Worm (Caenorhabditis elegans) whole organism, midembryonic: ENCODE data around the gene fbxa-111.

Experiments
- T22C8.4 ChIP-seq: fragments of 200-800 bp; sonication (Bioruptor generic); IDR thresholded peaks from 2 replicates; pipeline ENCODE4 v1.3.6; 2022; ENCODE audit warnings: missing genetic modification characterization, missing compliant biosample characterization
- cog-1 ChIP-seq: sonication (generic microtip); optimal IDR thresholded peaks from 2 replicates; lab custom pipeline; 2016; ENCODE audit warnings: missing genetic modification characterization, missing compliant biosample characterization
- flt-1 ChIP-seq: fragments of 200-800 bp; sonication (Bioruptor generic); IDR thresholded peaks from 2 replicates; pipeline ENCODE4 v1.3.6; 2022; ENCODE audit warnings: missing genetic modification characterization, missing compliant biosample characterization
- klf-2 ChIP-seq: fragments of 200-800 bp; sonication (Bioruptor generic); conservative IDR thresholded peaks from 2 replicates; pipeline ENCODE4 v1.3.6; 2022; ENCODE audit warnings: missing genetic modification reagents, missing genetic modification characterization, missing compliant biosample characterization
- med-1 ChIP-seq: sonication (generic microtip); optimal IDR thresholded peaks from 2 replicates; lab custom pipeline; 2017; ENCODE audit warnings: missing genetic modification characterization, mild to moderate bottlenecking, missing compliant biosample characterization, antibody characterized with exemption, missing genetic modification reagents; ENCODE audit not compliant: insufficient read depth
- ref-1 ChIP-seq: fragments of 200-800 bp; sonication (Bioruptor generic); conservative IDR thresholded peaks from 2 replicates; pipeline ENCODE4 v1.3.6; 2022; ENCODE audit warnings: missing genetic modification reagents, missing genetic modification characterization, missing compliant biosample characterization
- tab-1 ChIP-seq: fragments of 200-800 bp; sonication (Bioruptor generic); IDR thresholded peaks from 2 replicates; pipeline ENCODE4 v1.3.6; 2022; ENCODE audit warnings: missing genetic modification characterization, missing compliant biosample characterization
- ztf-23 ChIP-seq: fragments of 200-800 bp; sonication (Bioruptor generic); IDR thresholded peaks from 2 replicates; pipeline ENCODE4 v1.3.6; 2022; ENCODE audit warnings: missing genetic modification reagents, missing genetic modification characterization, missing compliant biosample characterization
- ztf-29 ChIP-seq: fragments of 200-800 bp; sonication (Bioruptor generic); IDR thresholded peaks from 2 replicates; pipeline ENCODE4 v1.3.6; 2022; ENCODE audit warnings: missing genetic modification reagents, missing genetic modification characterization, missing compliant biosample characterization

Gene fbxa-111

DNA sequence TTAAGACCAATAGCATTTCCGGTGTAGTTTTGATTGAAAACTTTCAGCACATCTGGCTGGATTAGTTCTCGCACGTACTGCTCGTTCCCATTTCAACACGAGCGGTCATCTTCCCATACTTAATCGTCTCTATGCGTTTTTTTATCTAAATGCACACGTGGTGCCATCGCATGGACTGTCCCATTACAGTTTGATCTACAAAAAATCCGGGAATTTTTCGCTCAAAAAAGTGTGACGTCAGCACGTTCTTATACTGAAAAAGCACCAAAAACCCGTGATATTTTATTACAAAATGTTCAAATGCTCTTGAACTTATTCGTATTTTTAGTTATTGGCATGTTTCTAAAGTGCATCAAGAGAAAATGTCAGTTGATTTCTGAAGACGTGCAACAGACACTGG lies 27.6 kb downstream of the fbxa-111 start, which contains the start of gene Y102A5C.4:
Y102A5C.4 (plus strand) TSS at position 301 of the 400 bp plus-strand sequence.
- TF ChIP-seq cog-1 (tag; lab: Kevin White, UChicago) (no peak), med-1 (no peak), T22C8.4 (GFP tag; lab: Robert Waterston, UW) (no peak), ref-1 (GFP tag; lab: Robert Waterston, UW) (no peak), ztf-29 (GFP tag; lab: Robert Waterston, UW) (no peak), flt-1 (GFP tag; lab: Robert Waterston, UW) (no peak), ztf-23 (GFP tag; lab: Robert Waterston, UW) (no peak)

DNA sequence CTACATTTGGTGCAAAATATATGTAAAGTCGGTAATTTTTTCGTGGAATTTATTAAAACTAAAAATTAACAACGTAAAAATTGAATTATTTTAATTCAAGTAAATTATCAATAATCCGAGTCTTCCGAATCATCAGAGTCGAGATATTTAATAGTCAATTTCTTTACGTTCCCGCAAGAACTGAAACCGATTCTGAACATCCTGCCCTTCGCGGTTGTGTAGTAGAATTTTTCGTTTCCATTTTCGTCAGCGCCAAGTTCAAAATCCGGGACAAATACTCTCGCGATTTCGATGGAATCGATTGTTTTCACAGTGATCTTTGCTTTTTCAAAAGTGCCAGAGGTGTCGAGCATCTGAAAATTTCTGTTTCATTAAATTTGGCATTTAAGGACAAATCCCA lies 29.8 kb downstream of the fbxa-111 start:
- TF ChIP-seq klf-2 (GFP tag; lab: Robert Waterston, UW) (no peak), med-1 (no peak), ztf-29 (GFP tag; lab: Robert Waterston, UW) (no peak), cog-1 (tag; lab: Kevin White, UChicago) (no peak), flt-1 (GFP tag; lab: Robert Waterston, UW) (no peak), ztf-23 (GFP tag; lab: Robert Waterston, UW) (no peak), ref-1 (GFP tag; lab: Robert Waterston, UW) (no peak), T22C8.4 (GFP tag; lab: Robert Waterston, UW) (no peak), tab-1 (no peak)

DNA sequence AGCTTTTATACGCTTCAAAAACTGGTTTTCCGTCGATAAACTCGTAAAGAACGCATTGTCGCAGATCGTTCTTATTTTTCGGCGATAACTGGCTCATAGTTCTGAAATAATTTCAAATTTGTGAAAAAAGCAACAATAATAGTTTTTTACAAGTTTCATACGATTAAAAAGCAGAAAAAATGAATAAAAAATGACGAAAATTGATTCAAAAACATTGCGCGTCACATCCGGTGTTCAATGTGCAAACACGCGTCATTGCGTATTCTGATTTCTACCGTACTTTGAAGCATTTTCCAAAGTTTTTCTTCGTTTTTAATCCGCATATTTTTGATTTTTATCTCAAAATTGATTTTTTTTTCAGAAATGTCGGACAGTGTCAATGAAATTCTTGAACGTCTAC lies 31.1 kb downstream of the fbxa-111 start, which contains the start of the genes fbxa-206 and Y102A5C.2:
fbxa-206 (minus strand) TSS at position 101 of the 400 bp plus-strand sequence.
Y102A5C.2 (plus strand) TSS at position 354 of the 400 bp plus-strand sequence.
- no peak for TF ChIP-seq tab-1
- TF ChIP-seq ztf-23 (GFP tag; lab: Robert Waterston, UW) = no peak
- TF ChIP-seq cog-1 (tag; lab: Kevin White, UChicago) = no peak
- no peak for TF ChIP-seq ref-1 (GFP tag; lab: Robert Waterston, UW)

DNA sequence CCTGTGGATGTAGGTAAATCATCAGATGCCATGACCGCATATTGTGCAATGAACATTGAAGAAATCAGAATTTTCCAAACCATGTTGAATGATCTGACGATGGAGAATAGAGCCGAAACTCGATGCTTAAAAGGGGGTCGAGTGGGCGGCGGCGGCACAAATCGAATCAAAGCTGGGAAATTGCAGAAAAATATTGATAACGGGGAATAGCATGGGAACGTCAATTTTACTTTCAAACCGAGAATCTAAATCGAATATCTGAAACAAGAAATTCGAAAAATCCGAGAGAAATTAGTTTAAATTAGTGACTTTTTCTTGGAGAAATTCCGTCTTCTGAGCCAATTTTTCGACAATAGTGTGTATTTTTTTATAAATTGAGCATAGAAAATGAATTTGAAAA lies 33.4 kb downstream of the fbxa-111 start, which contains the start of gene F09C6.10:
F09C6.10 (minus strand) TSS at position 101 of the 400 bp plus-strand sequence.
- TF ChIP-seq cog-1 (tag; lab: Kevin White, UChicago) (no peak), T22C8.4 (GFP tag; lab: Robert Waterston, UW) (no peak), ztf-29 (GFP tag; lab: Robert Waterston, UW) (no peak), klf-2 (GFP tag; lab: Robert Waterston, UW) (no peak), ztf-23 (GFP tag; lab: Robert Waterston, UW) (no peak), med-1 (no peak), flt-1 (GFP tag; lab: Robert Waterston, UW) (no peak), ref-1 (GFP tag; lab: Robert Waterston, UW) (no peak), tab-1 (no peak)

DNA sequence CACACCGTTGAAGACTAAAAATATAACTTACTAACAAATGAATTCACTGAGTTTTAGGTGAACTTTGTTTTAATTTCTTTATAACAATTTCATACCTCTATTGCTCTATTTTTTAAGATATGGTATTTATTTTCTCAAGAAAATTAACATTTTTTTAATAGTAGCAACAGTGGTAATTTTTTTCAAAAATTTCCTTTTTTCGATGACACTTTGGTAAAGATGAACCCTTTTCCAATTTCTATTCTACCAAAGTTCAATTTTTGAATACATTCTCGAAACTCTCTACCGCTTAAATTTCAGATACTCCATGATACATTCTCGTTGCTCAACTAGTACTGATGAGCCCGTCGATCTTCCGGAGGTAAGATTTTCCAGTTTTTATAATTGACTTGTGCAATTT lies 37.6 kb downstream of the fbxa-111 start, which contains the start of gene nhr-116:
nhr-116 (plus strand) TSS at position 301 of the 400 bp plus-strand sequence.
- TF ChIP-seq klf-2 (GFP tag; lab: Robert Waterston, UW) (no peak), ztf-23 (GFP tag; lab: Robert Waterston, UW) (no peak), T22C8.4 (GFP tag; lab: Robert Waterston, UW) (no peak), ref-1 (GFP tag; lab: Robert Waterston, UW) (no peak), med-1 (no peak), ztf-29 (GFP tag; lab: Robert Waterston, UW) (no peak), tab-1 (no peak), flt-1 (GFP tag; lab: Robert Waterston, UW) (no peak), cog-1 (tag; lab: Kevin White, UChicago) (no peak)

DNA sequence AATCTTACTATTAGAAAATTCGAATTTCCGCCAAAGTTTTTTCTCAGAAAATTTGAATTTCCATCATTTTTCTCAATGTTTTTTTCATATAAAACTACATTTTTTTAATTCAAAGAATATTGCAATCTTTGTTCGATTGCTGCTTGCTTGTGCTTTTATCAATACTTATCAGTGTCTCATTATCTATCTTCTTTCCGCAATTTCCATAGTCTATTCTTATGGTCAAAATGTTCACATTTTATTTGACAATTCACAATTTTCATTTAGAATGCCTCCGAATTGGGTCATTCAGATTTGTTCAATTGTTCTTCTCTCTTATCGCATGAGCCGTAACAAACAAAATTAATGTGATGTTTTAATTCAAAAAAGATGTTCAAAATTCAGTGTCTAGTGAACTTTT lies 38.2 kb downstream of the fbxa-111 start:
- TF ChIP-seq ztf-23 (GFP tag; lab: Robert Waterston, UW) = no peak
- TF ChIP-seq klf-2 (GFP tag; lab: Robert Waterston, UW) = no peak
- no peak for TF ChIP-seq T22C8.4 (GFP tag; lab: Robert Waterston, UW)
- no peak for TF ChIP-seq ref-1 (GFP tag; lab: Robert Waterston, UW)
- no peak for TF ChIP-seq ztf-29 (GFP tag; lab: Robert Waterston, UW)
- TF ChIP-seq flt-1 (GFP tag; lab: Robert Waterston, UW) = no peak
- TF ChIP-seq tab-1 = no peak
- TF ChIP-seq cog-1 (tag; lab: Kevin White, UChicago) = no peak
- no peak for TF ChIP-seq med-1

DNA sequence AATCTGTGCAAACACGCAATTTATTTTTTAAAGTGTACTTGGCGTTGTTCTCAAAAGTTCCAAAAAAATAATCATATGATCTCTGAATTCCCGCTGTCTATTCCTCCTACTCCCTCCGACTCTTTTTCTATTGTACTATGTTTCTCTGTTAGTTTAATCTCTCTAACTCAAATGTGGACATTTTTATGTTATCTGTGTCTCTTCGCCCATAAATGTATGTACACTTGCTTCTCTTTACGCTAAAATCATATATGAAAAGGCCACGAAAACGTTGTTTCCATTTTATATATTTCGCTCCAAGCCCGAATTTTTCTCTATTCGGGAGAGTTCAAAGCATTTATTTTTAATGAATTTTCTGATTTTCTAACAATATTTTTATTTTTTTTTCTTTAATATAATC lies 38.6 kb downstream of the fbxa-111 start:
- TF ChIP-seq ref-1 (GFP tag; lab: Robert Waterston, UW) (no peak), klf-2 (GFP tag; lab: Robert Waterston, UW) (no peak), tab-1 (no peak)

DNA sequence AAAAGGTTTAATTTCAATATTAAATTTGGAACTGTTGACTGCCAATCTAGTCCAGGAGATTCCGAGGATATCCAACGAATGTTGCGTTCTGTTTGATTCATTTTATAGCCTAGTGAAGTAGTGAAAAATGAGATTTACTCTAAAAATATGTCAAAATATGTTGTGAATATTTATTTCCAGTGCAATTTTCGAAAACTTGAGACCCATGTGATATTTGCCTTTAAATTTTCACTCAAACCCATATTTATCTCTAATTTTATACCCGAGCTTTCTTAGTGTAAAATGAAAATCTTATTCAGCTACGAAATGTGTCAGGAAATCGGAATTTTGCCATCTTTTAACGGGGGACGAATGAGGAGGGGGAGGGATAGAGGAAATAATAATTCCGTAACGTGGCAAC lies 39.6 kb downstream of the fbxa-111 start, which contains the start of gene F09C6.16:
F09C6.16 (minus strand) TSS at position 101 of the 400 bp plus-strand sequence.
- TF ChIP-seq ref-1 (GFP tag; lab: Robert Waterston, UW) (no peak), ztf-29 (GFP tag; lab: Robert Waterston, UW) (no peak), T22C8.4 (GFP tag; lab: Robert Waterston, UW) (no peak), med-1 (no peak), ztf-23 (GFP tag; lab: Robert Waterston, UW) (no peak), klf-2 (GFP tag; lab: Robert Waterston, UW) (no peak), flt-1 (GFP tag; lab: Robert Waterston, UW) (no peak)

DNA sequence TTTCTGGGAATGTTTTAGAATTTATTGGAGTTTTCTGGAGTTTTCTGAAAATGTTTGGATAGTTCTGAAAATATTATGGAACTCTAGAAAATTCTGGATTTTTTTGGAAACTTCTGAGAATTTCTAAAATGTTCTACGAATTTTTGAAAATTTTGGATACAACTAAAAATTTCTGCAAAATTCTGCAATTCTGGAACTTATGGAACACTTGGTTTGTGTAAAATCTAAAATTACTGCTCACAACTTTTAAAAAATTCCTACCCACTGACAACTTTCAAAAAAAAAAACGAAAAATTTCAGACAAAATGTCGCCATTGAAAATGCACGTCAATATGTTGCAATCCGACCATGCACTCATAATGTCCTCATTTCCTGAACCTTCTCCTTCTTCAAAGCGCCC lies 44.9 kb downstream of the fbxa-111 start, which contains the start of gene nhr-262:
nhr-262 (plus strand) TSS at position 301 of the 400 bp plus-strand sequence.
- TF ChIP-seq tab-1 (no peak), ztf-29 (GFP tag; lab: Robert Waterston, UW) (no peak), med-1 (no peak), cog-1 (tag; lab: Kevin White, UChicago) (no peak), ref-1 (GFP tag; lab: Robert Waterston, UW) (no peak), T22C8.4 (GFP tag; lab: Robert Waterston, UW) (no peak), ztf-23 (GFP tag; lab: Robert Waterston, UW) (no peak), flt-1 (GFP tag; lab: Robert Waterston, UW) (no peak), klf-2 (GFP tag; lab: Robert Waterston, UW) (no peak)

DNA sequence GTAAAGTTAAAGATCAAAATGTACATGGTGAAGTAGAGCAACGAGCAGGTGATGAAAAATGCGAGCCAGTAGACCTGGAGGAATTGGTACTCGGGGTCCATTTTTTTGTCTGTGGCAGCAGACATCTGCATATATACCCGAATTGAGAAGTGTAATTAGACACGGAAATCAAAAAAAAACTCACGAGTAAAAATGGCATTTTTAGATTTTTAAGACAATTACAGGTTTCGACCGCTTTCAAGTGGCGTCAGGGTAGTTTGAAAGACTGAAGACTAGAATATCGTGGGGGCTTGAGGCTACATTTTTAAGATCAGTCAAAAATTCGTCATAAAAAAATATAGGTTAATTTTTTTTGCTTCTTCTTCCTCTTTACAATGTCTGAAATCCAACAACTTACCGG lies 46.8 kb downstream of the fbxa-111 start, which contains the start of gene srd-68:
srd-68 (minus strand) TSS at position 101 of the 400 bp plus-strand sequence.
- no peak for TF ChIP-seq flt-1 (GFP tag; lab: Robert Waterston, UW)
- TF ChIP-seq ztf-29 (GFP tag; lab: Robert Waterston, UW) = no peak
- TF ChIP-seq ztf-23 (GFP tag; lab: Robert Waterston, UW) = no peak
- TF ChIP-seq cog-1 (tag; lab: Kevin White, UChicago) = no peak
- no peak for TF ChIP-seq ref-1 (GFP tag; lab: Robert Waterston, UW)
